Fruit fly (Drosophila melanogaster) Kc167 (cell line): ENCODE data around the gene GluRS-m.

ENCODE experiments used
- Myc ChIP-seq: fragments of >200 bp; optimal IDR thresholded peaks from 2 replicates; lab custom pipeline; 2017; ENCODE audit warnings: missing external identifiers
- Sin3A ChIP-seq: fragments of >200 bp; optimal IDR thresholded peaks from 2 replicates; lab custom pipeline; 2018; ENCODE audit warnings: missing external identifiers
- insv ChIP-seq: fragments of >200 bp; optimal IDR thresholded peaks from 3 replicates; lab custom pipeline; 2018; ENCODE audit warnings: missing external identifiers
- psq ChIP-seq: fragments of >200 bp; optimal IDR thresholded peaks from 2 replicates; lab custom pipeline; 2017; ENCODE audit warnings: missing external identifiers

DNA sequence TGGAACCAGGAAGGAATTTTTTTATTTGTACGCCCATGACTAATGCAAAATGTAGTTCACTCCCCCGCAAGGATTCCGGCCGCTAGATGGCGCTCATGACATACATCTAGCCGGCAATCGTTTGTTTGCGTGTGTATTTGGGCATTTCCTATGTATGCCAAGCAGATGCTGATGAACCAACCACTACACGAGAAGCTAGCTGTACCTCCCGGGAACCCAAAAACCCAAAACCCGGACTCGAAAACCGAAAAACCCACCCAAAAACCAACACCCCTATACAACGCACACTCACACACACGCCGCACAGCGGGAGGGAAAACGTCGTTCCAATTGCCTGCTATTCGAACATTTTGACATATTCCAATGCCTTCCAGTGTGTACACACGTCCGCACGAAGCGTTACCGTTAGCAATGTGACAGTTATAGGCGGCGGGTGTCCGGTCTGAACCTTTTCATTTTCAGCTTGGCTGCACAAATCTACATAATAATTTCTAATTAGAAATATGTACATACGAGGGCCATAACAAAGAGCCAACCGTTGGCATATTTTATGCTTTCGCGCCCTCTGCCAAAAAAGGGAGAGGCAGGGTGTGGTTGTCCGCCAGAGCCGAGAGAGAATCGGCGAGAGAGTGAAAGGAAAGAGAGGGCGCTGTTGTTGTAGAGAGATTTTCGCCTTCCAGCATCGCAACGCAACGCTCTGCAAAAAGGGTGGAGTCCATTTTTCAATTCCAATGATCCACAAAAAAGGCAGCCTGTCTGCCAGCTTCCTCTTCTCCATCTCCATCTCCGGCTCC, 9.0 kb downstream of the GluRS-m start:
- no peak for TF ChIP-seq Sin3A (lab: Kevin White, UChicago)
- no peak for TF ChIP-seq Myc (lab: Kevin White, UChicago)
- TF ChIP-seq psq (lab: Kevin White, UChicago) = no peak
- no peak for TF ChIP-seq insv
